Fruit fly (Drosophila melanogaster) whole organism, embryonic: ENCODE results near the gene CG10948.

Experiments used
- BEAF-32 ChIP-seq: fragments of 200-800 bp; sonication (Bioruptor generic); optimal IDR thresholded peaks from 3 replicates; lab custom pipeline; 2017; ENCODE audit warnings: missing biosample characterization, missing genetic modification characterization, mild to moderate bottlenecking, moderate library complexity, missing genetic modification reagents
- Bdp1 ChIP-seq: fragments of 200-800 bp; sonication (Bioruptor generic); optimal IDR thresholded peaks from 3 replicates; lab custom pipeline; 2016; ENCODE audit warnings: missing biosample characterization, missing genetic modification characterization
- Bteb2 ChIP-seq: fragments of 200-800 bp; sonication (Bioruptor generic); optimal IDR thresholded peaks from 2 replicates; lab custom pipeline; 2016; ENCODE audit warnings: missing biosample characterization, missing genetic modification characterization
- CG10209 ChIP-seq: fragments of 200-800 bp; sonication (Bioruptor generic); optimal IDR thresholded peaks from 3 replicates; lab custom pipeline; 2017; ENCODE audit warnings: missing biosample characterization, mild to moderate bottlenecking, missing genetic modification characterization, missing genetic modification reagents
- CG10267 ChIP-seq: fragments of 200-800 bp; sonication (Bioruptor generic); optimal IDR thresholded peaks from 2 replicates; lab custom pipeline; 2018; ENCODE audit warnings: missing biosample characterization, mild to moderate bottlenecking, missing genetic modification characterization, moderate library complexity
- CG11085 ChIP-seq: fragments of 200-800 bp; sonication (Bioruptor generic); IDR thresholded peaks from 2 replicates; pipeline ENCODE4 v1.3.6; 2022; ENCODE audit warnings: missing biosample characterization, missing genetic modification characterization
- CG12236 ChIP-seq: fragments of 200-800 bp; sonication (Bioruptor generic); optimal IDR thresholded peaks from 2 replicates; lab custom pipeline; 2016; ENCODE audit warnings: missing biosample characterization, missing genetic modification characterization
- CG13775 ChIP-seq: fragments of 200-800 bp; sonication (Bioruptor generic); optimal IDR thresholded peaks from 3 replicates; lab custom pipeline; 2017; ENCODE audit warnings: missing biosample characterization, mild to moderate bottlenecking, missing genetic modification characterization
- CG15514 ChIP-seq: fragments of 200-800 bp; sonication (Bioruptor generic); optimal IDR thresholded peaks from 3 replicates; lab custom pipeline; 2017; ENCODE audit warnings: missing biosample characterization, missing genetic modification characterization, mild to moderate bottlenecking, moderate library complexity, missing genetic modification reagents
- CG17361 ChIP-seq: fragments of 200-800 bp; sonication (Bioruptor generic); IDR thresholded peaks from 3 replicates; pipeline ENCODE4 v1.3.6; 2022; ENCODE audit warnings: missing biosample characterization, missing genetic modification characterization
- CG17385 ChIP-seq: fragments of 200-800 bp; sonication (Bioruptor generic); optimal IDR thresholded peaks from 3 replicates; lab custom pipeline; 2018; ENCODE audit warnings: missing biosample characterization, mild to moderate bottlenecking, missing genetic modification characterization
- CG31365 ChIP-seq: fragments of 200-800 bp; sonication (Bioruptor generic); optimal IDR thresholded peaks from 2 replicates; lab custom pipeline; 2018; ENCODE audit warnings: missing biosample characterization, mild to moderate bottlenecking, missing genetic modification characterization
- CG3281 ChIP-seq: fragments of 200-800 bp; sonication (Bioruptor generic); optimal IDR thresholded peaks from 3 replicates; lab custom pipeline; 2017; ENCODE audit warnings: missing biosample characterization, mild to moderate bottlenecking, missing genetic modification characterization
- CG6813 ChIP-seq: fragments of 200-800 bp; sonication (Bioruptor generic); optimal IDR thresholded peaks from 2 replicates; lab custom pipeline; 2017; ENCODE audit warnings: missing biosample characterization, missing genetic modification characterization, mild to moderate bottlenecking, moderate library complexity, missing genetic modification reagents
- CG7987 ChIP-seq: fragments of 200-800 bp; sonication (Bioruptor generic); optimal IDR thresholded peaks from 2 replicates; lab custom pipeline; 2018; ENCODE audit warnings: missing biosample characterization, mild to moderate bottlenecking, missing genetic modification characterization, moderate library complexity
- CG9727 ChIP-seq: fragments of 200-800 bp; sonication (Bioruptor generic); optimal IDR thresholded peaks from 3 replicates; lab custom pipeline; 2017; ENCODE audit warnings: missing biosample characterization, mild to moderate bottlenecking, missing genetic modification characterization
- CG9932 ChIP-seq: fragments of 200-800 bp; sonication (Bioruptor generic); IDR thresholded peaks from 2 replicates; pipeline ENCODE4 v1.3.6; 2022; ENCODE audit warnings: missing biosample characterization, missing genetic modification characterization
- Chrac-16 ChIP-seq: fragments of 200-800 bp; sonication (Bioruptor generic); optimal IDR thresholded peaks from 3 replicates; lab custom pipeline; 2016; ENCODE audit warnings: missing biosample characterization, missing genetic modification characterization
- Dek ChIP-seq: fragments of 200-800 bp; sonication (Bioruptor generic); optimal IDR thresholded peaks from 3 replicates; lab custom pipeline; 2019; ENCODE audit warnings: missing biosample characterization, mild to moderate bottlenecking, missing genetic modification characterization, moderate library complexity
- Dfd ChIP-seq, 2 experiments: fragments of >200 bp; optimal IDR thresholded peaks; 2 replicates each; lab custom pipeline; 2017; ENCODE audit warnings: missing biosample characterization in 2 of 2, missing genetic modification characterization in 2 of 2
- Dll ChIP-seq: fragments of 200-800 bp; sonication (Bioruptor generic); IDR thresholded peaks from 4 replicates; pipeline ENCODE4 v1.3.6; 2022; ENCODE audit warnings: missing biosample characterization, missing genetic modification characterization; ENCODE audit not compliant: partially characterized antibody
- Dref ChIP-seq: fragments of 200-800 bp; sonication (Bioruptor generic); IDR thresholded peaks from 2 replicates; pipeline ENCODE4 v1.3.6; 2022; ENCODE audit warnings: missing biosample characterization, missing genetic modification characterization
- Fer3 ChIP-seq: fragments of 200-800 bp; sonication (Bioruptor generic); optimal IDR thresholded peaks from 2 replicates; lab custom pipeline; 2018; ENCODE audit warnings: missing biosample characterization, mild to moderate bottlenecking, missing genetic modification characterization, moderate library complexity
- Hr3 ChIP-seq: fragments of 200-800 bp; sonication (Bioruptor generic); optimal IDR thresholded peaks from 3 replicates; lab custom pipeline; 2016; ENCODE audit warnings: missing biosample characterization, missing genetic modification characterization
- Hsf ChIP-seq: fragments of 200-800 bp; sonication (Bioruptor generic); optimal IDR thresholded peaks from 3 replicates; lab custom pipeline; 2016; ENCODE audit warnings: missing biosample characterization, missing genetic modification characterization
- Lpt ChIP-seq: fragments of >200 bp; optimal IDR thresholded peaks from 2 replicates; lab custom pipeline; 2018; ENCODE audit warnings: missing biosample characterization, missing genetic modification characterization
- MTF-1 ChIP-seq: fragments of 200-800 bp; sonication (Bioruptor generic); optimal IDR thresholded peaks from 2 replicates; lab custom pipeline; 2018; ENCODE audit warnings: missing biosample characterization, mild to moderate bottlenecking, missing genetic modification characterization, borderline replicate concordance
- NK7.1 ChIP-seq: fragments of 200-800 bp; sonication (Bioruptor generic); optimal IDR thresholded peaks from 3 replicates; lab custom pipeline; 2016; ENCODE audit warnings: missing biosample characterization, missing genetic modification characterization
- Pdp1 ChIP-seq, 2 experiments: fragments of 200-800 bp; sonication (Bioruptor generic); optimal IDR thresholded peaks; 3 replicates each; lab custom pipeline; 2016; ENCODE audit warnings: missing biosample characterization in 2 of 2, missing genetic modification characterization in 2 of 2, mild to moderate bottlenecking in 1 of 2, moderate library complexity in 1 of 2
- Sry-β ChIP-seq: fragments of 200-800 bp; sonication (Bioruptor generic); optimal IDR thresholded peaks from 2 replicates; lab custom pipeline; 2018; ENCODE audit warnings: missing biosample characterization, mild to moderate bottlenecking, missing genetic modification characterization, moderate library complexity
- Trl ChIP-seq, 3 experiments: fragments of >200 bp in 2 of 3; fragments of 200-800 bp in 1 of 3; sonication (Bioruptor generic) in 1 of 3; optimal IDR thresholded peaks; 2 replicates in 1 of 3; 3 replicates in 2 of 3; lab custom pipeline; 2016 to 2017; ENCODE audit warnings: missing biosample characterization in 1 of 3, missing genetic modification characterization in 1 of 3
- ara ChIP-seq: fragments of 200-800 bp; sonication (Bioruptor generic); IDR thresholded peaks from 2 replicates; pipeline ENCODE4 v1.3.6; 2022; ENCODE audit warnings: missing biosample characterization, missing genetic modification characterization
- ci ChIP-seq: fragments of 200-800 bp; sonication (Bioruptor generic); IDR thresholded peaks from 3 replicates; pipeline ENCODE4 v1.3.6; 2022; ENCODE audit warnings: missing biosample characterization, missing genetic modification characterization
- exex ChIP-seq: fragments of 200-800 bp; sonication (Bioruptor generic); optimal IDR thresholded peaks from 4 replicates; lab custom pipeline; 2018; ENCODE audit warnings: missing biosample characterization, mild to moderate bottlenecking, missing genetic modification characterization, moderate library complexity
- fd64A ChIP-seq: fragments of 200-800 bp; sonication (Bioruptor generic); optimal IDR thresholded peaks from 3 replicates; lab custom pipeline; 2018; ENCODE audit warnings: missing biosample characterization, mild to moderate bottlenecking, missing genetic modification characterization
- fd96Cb ChIP-seq: fragments of 200-800 bp; sonication (Bioruptor generic); optimal IDR thresholded peaks from 2 replicates; lab custom pipeline; 2018; ENCODE audit warnings: missing biosample characterization, mild to moderate bottlenecking, missing genetic modification characterization, moderate library complexity
- grn ChIP-seq: fragments of 200-800 bp; sonication (Bioruptor generic); optimal IDR thresholded peaks from 3 replicates; lab custom pipeline; 2017; ENCODE audit warnings: missing biosample characterization, missing genetic modification characterization
- jing ChIP-seq: fragments of 200-800 bp; sonication (Bioruptor generic); optimal IDR thresholded peaks from 2 replicates; lab custom pipeline; 2018; ENCODE audit warnings: missing biosample characterization, mild to moderate bottlenecking, missing genetic modification characterization
- pan ChIP-seq, 4 experiments: fragments of >200 bp in 3 of 4; fragments of 200-800 bp in 1 of 4; sonication (Bioruptor generic) in 1 of 4; optimal IDR thresholded peaks in 3 of 4; IDR thresholded peaks in 1 of 4; 2 replicates each; pipeline versions ENCODE4 v1.3.6 to Lab custom; 2017 to 2022; ENCODE audit warnings: missing biosample characterization in 2 of 4, missing genetic modification characterization in 2 of 4, mixed read lengths in 1 of 4
- row ChIP-seq: fragments of 200-800 bp; sonication (Bioruptor generic); IDR thresholded peaks from 3 replicates; pipeline ENCODE4 v1.3.6; 2022; ENCODE audit warnings: missing biosample characterization, missing genetic modification characterization
- ssp ChIP-seq: fragments of 200-800 bp; sonication (Bioruptor generic); IDR thresholded peaks from 2 replicates; pipeline ENCODE4 v1.3.6; 2022; ENCODE audit warnings: missing biosample characterization, missing genetic modification characterization
- tgo ChIP-seq: fragments of 200-800 bp; sonication (Bioruptor generic); IDR thresholded peaks from 3 replicates; pipeline ENCODE4 v1.3.6; 2022; ENCODE audit warnings: missing biosample characterization, missing genetic modification characterization
- unc-4 ChIP-seq: fragments of 200-800 bp; sonication (Bioruptor generic); IDR thresholded peaks from 2 replicates; pipeline ENCODE4 v1.3.6; 2022; ENCODE audit warnings: missing biosample characterization, missing genetic modification characterization; ENCODE audit not compliant: partially characterized antibody
- zen ChIP-seq: fragments of 200-800 bp; sonication (Bioruptor generic); optimal IDR thresholded peaks from 3 replicates; lab custom pipeline; 2018; ENCODE audit warnings: missing biosample characterization, mild to moderate bottlenecking, missing genetic modification characterization, moderate library complexity

Gene CG10948

DNA sequence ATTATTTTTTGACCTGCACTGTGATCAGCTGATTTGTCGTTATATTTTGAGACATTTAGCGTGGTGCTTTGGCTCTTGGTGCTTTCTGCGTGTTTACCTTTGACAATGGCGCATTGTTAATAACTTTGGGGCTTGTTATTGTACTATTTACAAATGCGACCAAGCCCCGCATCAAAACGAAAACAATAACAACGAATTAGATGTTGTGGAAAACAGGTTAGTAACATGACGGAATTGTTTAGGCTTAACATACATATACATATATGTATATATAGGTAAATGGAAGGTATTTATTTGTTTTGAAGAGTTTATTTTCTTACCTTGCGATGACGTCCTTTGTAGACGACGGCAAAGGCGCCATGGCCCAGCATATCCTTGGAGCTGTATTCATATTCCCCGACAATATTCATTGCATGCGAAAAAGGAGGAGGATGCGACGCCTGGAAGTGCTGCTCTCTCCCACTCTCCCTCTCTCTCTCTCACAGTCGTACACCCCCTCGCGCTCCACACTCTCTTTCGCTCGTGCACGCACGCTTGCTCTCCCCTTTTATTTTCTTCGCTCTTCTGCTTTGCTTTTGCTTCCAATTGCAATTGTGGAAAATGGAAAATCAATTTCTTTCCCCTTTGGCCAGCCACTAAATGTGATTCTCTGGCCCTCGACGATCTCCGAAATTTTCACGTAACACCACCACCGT, 45.7 kb downstream of the CG10948 start (continued):
- TF ChIP-seq jing (GFP tag; lab: Kevin White, UChicago) = no peak
- TF ChIP-seq unc-4 (GFP tag; lab: Robert Waterston, UW) = 0 out of 2 replicates have a peak, but pooled peaks have one; percentile 27
- peak; percentile 53; the same call in 1 of the 4 replicates for TF ChIP-seq Dll (GFP tag; lab: Robert Waterston, UW)
- TF ChIP-seq ci (GFP tag; lab: Robert Waterston, UW) = peak; percentile 9; the same call in 1 of the 3 replicates
- TF ChIP-seq CG31365 (tag; lab: Kevin White, UChicago) = no peak
- peak; percentile 45 for TF ChIP-seq CG9727 (GFP tag; lab: Kevin White, UChicago)
- peak; percentile 30 for TF ChIP-seq CG3281 (GFP tag; lab: Kevin White, UChicago)
- peak; percentile 20 for TF ChIP-seq fd64A (GFP tag; lab: Kevin White, UChicago)
- TF ChIP-seq Trl (optimal IDR thresholded peaks at IDR 0.05; lab: Kevin White, UChicago) = peak; percentile 95 to 97
- TF ChIP-seq Trl (GFP tag; optimal IDR thresholded peaks at IDR 0.05; lab: Kevin White, UChicago) = no peak
- no peak for TF ChIP-seq BEAF-32
- TF ChIP-seq CG15514 = peak; percentile 31
- no peak for TF ChIP-seq ssp (GFP tag; lab: Robert Waterston, UW)
- TF ChIP-seq NK7.1 (GFP tag; lab: Kevin White, UChicago) = no peak

DNA sequence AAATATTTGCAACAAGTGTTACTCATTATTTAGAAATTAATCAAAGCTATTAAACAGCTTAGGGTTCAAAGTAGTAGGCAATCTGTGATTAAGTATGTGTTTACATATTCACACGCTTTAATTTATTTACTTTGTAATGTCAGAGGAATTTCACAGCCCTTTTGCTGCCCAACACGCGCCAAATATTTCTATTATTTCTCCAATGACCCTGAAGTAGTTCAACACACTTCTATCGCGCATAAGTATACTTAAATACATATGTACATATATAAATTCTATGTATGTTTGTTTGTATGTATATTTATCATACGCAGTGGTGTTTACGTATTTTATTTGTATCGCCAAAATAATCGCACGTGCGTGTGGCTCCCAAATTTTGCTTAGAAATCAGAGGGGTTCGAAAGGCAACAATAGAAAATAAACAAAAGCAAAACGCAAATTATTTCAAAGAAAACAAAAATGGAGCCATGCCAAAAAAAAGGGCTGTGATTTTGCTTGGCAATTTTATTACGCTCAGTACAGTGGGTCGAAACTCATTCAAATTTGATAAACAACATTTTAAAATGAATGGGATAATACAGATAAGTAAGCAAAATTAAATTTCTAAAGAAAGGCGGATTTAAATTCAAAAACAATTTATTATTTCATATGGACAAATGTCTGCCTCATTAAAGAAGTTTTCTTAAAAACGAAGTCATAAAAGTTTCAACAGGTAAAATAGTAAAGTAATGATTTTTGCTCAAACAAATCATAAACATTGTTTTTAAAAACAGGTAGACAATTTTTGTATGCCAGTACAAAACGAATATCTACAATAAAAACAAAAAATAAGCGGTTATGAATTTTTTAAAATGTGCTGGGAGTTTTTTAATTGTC, 46.5 kb downstream of the CG10948 start:
- TF ChIP-seq tgo (GFP tag; lab: Robert Waterston, UW) = 0 out of 3 replicates have a peak, but pooled peaks have one; percentile 17
- no peak for TF ChIP-seq Dref (GFP tag; lab: Robert Waterston, UW)
- TF ChIP-seq CG7987 (GFP tag; lab: Kevin White, UChicago) = no peak
- TF ChIP-seq Fer3 (tag; lab: Kevin White, UChicago) = peak; percentile 44
- no peak for TF ChIP-seq Bdp1 (GFP tag; lab: Kevin White, UChicago)
- peak; percentile 9 for TF ChIP-seq exex (tag; lab: Kevin White, UChicago)
- peak; percentile 70 for TF ChIP-seq CG9932 (GFP tag; lab: Robert Waterston, UW)
- TF ChIP-seq Pdp1 (GFP tag; optimal IDR thresholded peaks at IDR 0.05; lab: Kevin White, UChicago) = peak; percentile 38 to 53
- peak; percentile 51 for TF ChIP-seq Hsf
- peak; percentile 30 for TF ChIP-seq Chrac-16 (GFP tag; lab: Kevin White, UChicago)
- TF ChIP-seq pan (optimal IDR thresholded peaks at IDR 0.05; lab: Kevin White, UChicago) = no peak
- TF ChIP-seq pan (GFP tag; optimal IDR thresholded peaks at IDR 0.05 in 1 of 2, IDR thresholded peaks at IDR 0.05 in 1 of 2) = peak in 1 of 2 experiments; percentile 32
- TF ChIP-seq Dek (tag; lab: Kevin White, UChicago) = peak; percentile 8
- no peak for TF ChIP-seq Lpt
- peak; percentile 70; the same call in 2 of the 3 replicates for TF ChIP-seq CG17361 (GFP tag; lab: Robert Waterston, UW)
- peak; percentile 62 for TF ChIP-seq Bteb2 (GFP tag; lab: Kevin White, UChicago)
- TF ChIP-seq row (GFP tag; lab: Robert Waterston, UW) = peak; percentile 60; the same call in 2 of the 3 replicates
- TF ChIP-seq Dfd (GFP tag; optimal IDR thresholded peaks at IDR 0.05; lab: Kevin White, UChicago) = peak in 1 of 2 experiments; percentile 44
- TF ChIP-seq ara (GFP tag; lab: Robert Waterston, UW) = no peak
- no peak for TF ChIP-seq Sry-β (GFP tag; lab: Kevin White, UChicago)
- peak; percentile 10 for TF ChIP-seq CG6813 (GFP tag; lab: Kevin White, UChicago)
- TF ChIP-seq CG10209 (GFP tag; lab: Kevin White, UChicago) = peak; percentile 42
- peak; percentile 29 for TF ChIP-seq CG10267 (tag; lab: Kevin White, UChicago)
- TF ChIP-seq CG11085 (GFP tag; lab: Robert Waterston, UW) = no peak
- peak; percentile 35 for TF ChIP-seq CG17385 (GFP tag; lab: Kevin White, UChicago)
- no peak for TF ChIP-seq grn (GFP tag; lab: Kevin White, UChicago)
- peak; percentile 16 for TF ChIP-seq Hr3 (GFP tag; lab: Kevin White, UChicago)
- peak; percentile 8 for TF ChIP-seq fd96Cb
- TF ChIP-seq CG13775 (GFP tag; lab: Kevin White, UChicago) = peak; percentile 61
- TF ChIP-seq CG12236 (GFP tag; lab: Kevin White, UChicago) = no peak
- TF ChIP-seq zen = peak; percentile 3
- no peak for TF ChIP-seq MTF-1 (GFP tag; lab: Kevin White, UChicago)
